Worm (Caenorhabditis elegans): Measurements from ENCODE around the gene nstp-9.

ce11 chrX:10900952-10901351, 18.6 kb downstream of the nstp-9 start:
- TF ChIP-seq nhr-237 (tag; optimal IDR thresholded peaks at IDR 0.05) (no peak), jun-1 (tag; optimal IDR thresholded peaks at IDR 0.05) (no peak), mdl-1 (tag; optimal IDR thresholded peaks at IDR 0.05) (peak in 1 of 2 experiments; percentile 61), ets-5 (GFP tag; IDR thresholded peaks at IDR 0.05) (no peak), sox-4 (tag; optimal IDR thresholded peaks at IDR 0.05) (no peak), tlp-1 (tag; optimal IDR thresholded peaks at IDR 0.05) (no peak)
